Worm (Caenorhabditis elegans): ENCODE data around the gene pph-1.

DNA sequence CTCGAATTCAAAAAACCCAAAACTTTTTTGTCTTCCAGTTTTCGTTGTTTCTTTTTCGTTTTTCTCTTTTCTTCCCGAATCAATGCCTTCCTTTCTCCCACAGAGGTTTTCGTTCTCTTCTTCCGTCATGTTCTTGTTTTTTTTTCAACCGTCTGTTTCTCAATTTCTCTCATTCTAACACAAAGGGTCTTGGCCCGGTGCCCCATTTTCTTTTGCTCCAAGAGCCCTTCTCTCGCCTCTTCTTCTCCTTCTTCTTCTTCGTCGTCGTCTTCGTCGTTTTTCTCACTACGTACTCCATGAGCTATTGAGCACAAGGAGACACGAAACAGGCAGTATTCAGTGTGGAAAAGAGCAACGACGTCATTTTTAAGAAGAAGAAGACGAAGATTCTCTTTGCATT lies 24.9 kb upstream of the pph-1 start:
- no peak for TF ChIP-seq repo-1 (tag; optimal IDR thresholded peaks at IDR 0.05)
- TF ChIP-seq lin-40 (tag; optimal IDR thresholded peaks at IDR 0.05) = no peak
- TF ChIP-seq unc-130 (GFP tag; optimal IDR thresholded peaks at IDR 0.05) = no peak
